Fruit fly (Drosophila melanogaster): Measurements from ENCODE around the gene CG46304.

CG46304 gene

dm6 chr2L:18987078-18987895, 41.2 kb downstream of the CG46304 start, which contains the start of the genes Swip-1 and EMC5 (continued):
- no peak for TF ChIP-seq Ets21C (GFP tag; optimal IDR thresholded peaks at IDR 0.05)
- TF ChIP-seq Gug (GFP tag; IDR thresholded peaks at IDR 0.05): no peak
- peak; percentile 49 for TF ChIP-seq Hr4 (GFP tag; optimal IDR thresholded peaks at IDR 0.05)
- TF ChIP-seq fd59A (GFP tag; optimal IDR thresholded peaks at IDR 0.05): no peak
- TF ChIP-seq salr (GFP tag; optimal IDR thresholded peaks at IDR 0.05): peak in 1 of 2 experiments; percentile 58
- peak; percentile 35 for TF ChIP-seq acj6 (GFP tag; optimal IDR thresholded peaks at IDR 0.05)
- no peak for TF ChIP-seq CG11762 (GFP tag; optimal IDR thresholded peaks at IDR 0.05; ENCODE audit: insufficient read depth)
- no peak for TF ChIP-seq fd85E (GFP tag; optimal IDR thresholded peaks at IDR 0.05)
- TF ChIP-seq ss (GFP tag; optimal IDR thresholded peaks at IDR 0.05): no peak
- no peak for TF ChIP-seq Hr39 (GFP tag; optimal IDR thresholded peaks at IDR 0.05)
- TF ChIP-seq Eip78C (GFP tag): peak; percentile 56
- peak; percentile 61; the same call in 2 of the 3 replicates for TF ChIP-seq CG6163 (GFP tag; IDR thresholded peaks at IDR 0.05)
- TF ChIP-seq Smox (GFP tag; optimal IDR thresholded peaks at IDR 0.05): no peak
- peak; percentile 2 for TF ChIP-seq pdm3 (GFP tag; optimal IDR thresholded peaks at IDR 0.05)
- TF ChIP-seq Eip75B (GFP tag; optimal IDR thresholded peaks at IDR 0.05): peak; percentile 18
- TF ChIP-seq Blimp-1 (GFP tag; optimal IDR thresholded peaks at IDR 0.05): no peak
- peak; percentile 20 for TF ChIP-seq achi (GFP tag; optimal IDR thresholded peaks at IDR 0.05)
- TF ChIP-seq CG6808 (GFP tag; optimal IDR thresholded peaks at IDR 0.05): peak; percentile 35
- no peak for TF ChIP-seq cyc (GFP tag; optimal IDR thresholded peaks at IDR 0.05)
- TF ChIP-seq OdsH (GFP tag; optimal IDR thresholded peaks at IDR 0.05): peak; percentile 36
- peak; percentile 26 for TF ChIP-seq CG31627 (GFP tag; optimal IDR thresholded peaks at IDR 0.05)
- no peak for TF ChIP-seq CG15336 (GFP tag; IDR thresholded peaks at IDR 0.05)
- peak; percentile 16 for TF ChIP-seq dsx (GFP tag; optimal IDR thresholded peaks at IDR 0.05; ENCODE audit: poor library complexity, severe bottlenecking)
- TF ChIP-seq vri (GFP tag; optimal IDR thresholded peaks at IDR 0.05): peak; percentile 27
- no peak for TF ChIP-seq fkh (GFP tag; optimal IDR thresholded peaks at IDR 0.05)
- TF ChIP-seq Eip93F (GFP tag; optimal IDR thresholded peaks at IDR 0.05): no peak
- TF ChIP-seq CG10631 (GFP tag; optimal IDR thresholded peaks at IDR 0.05): peak; percentile 71
- peak; percentile 48 for TF ChIP-seq CG32006 (GFP tag; optimal IDR thresholded peaks at IDR 0.05)
- TF ChIP-seq lz (GFP tag; optimal IDR thresholded peaks at IDR 0.05): peak; percentile 26
- TF ChIP-seq Lpt (GFP tag; optimal IDR thresholded peaks at IDR 0.05): no peak
- TF ChIP-seq spab (GFP tag; optimal IDR thresholded peaks at IDR 0.05): no peak
- no peak for TF ChIP-seq CG6792 (GFP tag; optimal IDR thresholded peaks at IDR 0.05)
- TF ChIP-seq svp (GFP tag): no peak

DNA sequence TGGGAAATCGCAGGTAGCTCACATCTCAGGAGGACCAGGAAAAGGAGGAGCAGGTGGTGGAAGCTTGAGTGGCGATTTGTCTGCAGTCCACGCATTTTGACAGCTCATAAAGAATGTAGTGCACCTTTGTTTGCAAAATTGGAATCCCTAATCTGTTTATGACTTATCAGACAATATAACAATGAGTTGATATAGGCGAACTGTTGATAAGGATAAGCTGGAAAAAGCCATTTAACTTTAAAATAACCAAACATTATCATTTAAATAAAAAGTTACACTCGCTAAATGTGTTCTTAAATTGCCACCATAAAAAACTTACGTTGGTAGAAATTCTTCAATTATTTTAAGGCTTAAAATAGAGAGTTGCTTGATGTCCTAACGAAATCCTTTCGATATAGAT, 44.0 kb downstream of the CG46304 start, which contains the start of gene CG15170:
TSS of gene CG15170 (minus strand) at position 101 of the 400 bp plus-strand sequence.
- TF ChIP-seq CG6792 (GFP tag; optimal IDR thresholded peaks at IDR 0.05) (no peak), salr (GFP tag; optimal IDR thresholded peaks at IDR 0.05) (no peak), Eip93F (GFP tag; optimal IDR thresholded peaks at IDR 0.05) (no peak), CG9139 (GFP tag; optimal IDR thresholded peaks at IDR 0.05) (no peak), CG11902 (GFP tag; optimal IDR thresholded peaks at IDR 0.05) (no peak), Blimp-1 (GFP tag; optimal IDR thresholded peaks at IDR 0.05) (no peak)

dm6 chr2L:18990720-18991119, 44.6 kb downstream of the CG46304 start, which contains the start of gene CG15169:
Gene CG15169, plus strand, starts transcription at chr2L:18991020.
- no peak for TF ChIP-seq Hr4 (GFP tag; optimal IDR thresholded peaks at IDR 0.05)
- TF ChIP-seq CG8632 (GFP tag; optimal IDR thresholded peaks at IDR 0.05): no peak
- TF ChIP-seq Eip75B (GFP tag; optimal IDR thresholded peaks at IDR 0.05): no peak
- TF ChIP-seq CG16779 (tag; optimal IDR thresholded peaks at IDR 0.05): no peak
- no peak for TF ChIP-seq topi (GFP tag; optimal IDR thresholded peaks at IDR 0.05)
- no peak for TF ChIP-seq spab (GFP tag; optimal IDR thresholded peaks at IDR 0.05)
- no peak for TF ChIP-seq CG15336 (GFP tag; IDR thresholded peaks at IDR 0.05)
- TF ChIP-seq fd59A (GFP tag; optimal IDR thresholded peaks at IDR 0.05): no peak
- no peak for TF ChIP-seq achi (GFP tag; optimal IDR thresholded peaks at IDR 0.05)
- no peak for TF ChIP-seq Smox (GFP tag; optimal IDR thresholded peaks at IDR 0.05)
- TF ChIP-seq Hr39 (GFP tag; optimal IDR thresholded peaks at IDR 0.05): no peak
